Fruit fly (Drosophila melanogaster): Measurements from ENCODE around the gene CG7497.

CG7497 gene

dm6 chr3L:17653701-17654667 is 20.7 kb downstream of the CG7497 start, which contains the start of the genes Krn, Ndfip and CG7484:
Gene Krn, minus strand, starts transcription at chr3L:17654280.
Gene Ndfip, minus strand, starts transcription at chr3L:17654280.
Gene CG7484, plus strand, starts transcription at chr3L:17654617.
- TF ChIP-seq GATAd (GFP tag; optimal IDR thresholded peaks at IDR 0.05) (peak; percentile 79), ey (GFP tag; optimal IDR thresholded peaks at IDR 0.05) (peak; percentile 85), br (GFP tag; optimal IDR thresholded peaks at IDR 0.05) (peak; percentile 78), fru (GFP tag; optimal IDR thresholded peaks at IDR 0.05) (peak; percentile 86), lola (GFP tag; optimal IDR thresholded peaks at IDR 0.05) (no peak), Sp1 (GFP tag; optimal IDR thresholded peaks at IDR 0.05) (peak; percentile 91), CrebA (GFP tag; optimal IDR thresholded peaks at IDR 0.05; ENCODE audit: borderline replicate concordance) (no peak), h (GFP tag; optimal IDR thresholded peaks at IDR 0.05) (peak; percentile 91), N (GFP tag; optimal IDR thresholded peaks at IDR 0.05) (no peak), HLH106 (tag; optimal IDR thresholded peaks at IDR 0.05) (peak; percentile 95), tai (GFP tag; optimal IDR thresholded peaks at IDR 0.05) (peak; percentile 90), Vsx2 (GFP tag; optimal IDR thresholded peaks at IDR 0.05; ENCODE audit: partially characterized antibody) (no peak), Rel (GFP tag; optimal IDR thresholded peaks at IDR 0.05) (peak; percentile 1), Rel (tag; optimal IDR thresholded peaks at IDR 0.05) (peak; percentile 71), Hr83 (GFP tag; optimal IDR thresholded peaks at IDR 0.05; ENCODE audit: poor library complexity, severe bottlenecking) (peak; percentile 81), CG32264 (GFP tag; optimal IDR thresholded peaks at IDR 0.05) (peak; percentile 26), CG9705 (GFP tag; optimal IDR thresholded peaks at IDR 0.05) (peak; percentile 90), usp (GFP tag; optimal IDR thresholded peaks at IDR 0.05) (no peak), rgr (GFP tag; optimal IDR thresholded peaks at IDR 0.05) (peak; percentile 91), Mio (GFP tag; optimal IDR thresholded peaks at IDR 0.05) (no peak), Abd-B (GFP tag; optimal IDR thresholded peaks at IDR 0.05) (no peak), Hnf4 (GFP tag; optimal IDR thresholded peaks at IDR 0.05) (peak; percentile 88), Dif (GFP tag; optimal IDR thresholded peaks at IDR 0.05; ENCODE audit: partially characterized antibody) (no peak), dmrt93B (GFP tag; optimal IDR thresholded peaks at IDR 0.05) (peak; percentile 89), foxo (GFP tag; optimal IDR thresholded peaks at IDR 0.05) (peak in 1 of 2 experiments; percentile 93), jim (GFP tag; optimal IDR thresholded peaks at IDR 0.05) (no peak), Jra (GFP tag; optimal IDR thresholded peaks at IDR 0.05) (peak; percentile 74), dl (GFP tag; optimal IDR thresholded peaks at IDR 0.05; ENCODE audit: insufficient read depth in 1 of 2, partially characterized antibody in 2 of 2) (no peak), Dfd (GFP tag; optimal IDR thresholded peaks at IDR 0.05) (peak; percentile 50), brk (GFP tag; optimal IDR thresholded peaks at IDR 0.05) (peak; percentile 82), dsf (GFP tag; optimal IDR thresholded peaks at IDR 0.05; ENCODE audit: borderline replicate concordance) (peak; percentile 78), woc (GFP tag; optimal IDR thresholded peaks at IDR 0.05) (peak; percentile 89), sage (GFP tag; optimal IDR thresholded peaks at IDR 0.05) (peak; percentile 39), Myc (optimal IDR thresholded peaks at IDR 0.05) (no peak), sv (GFP tag; optimal IDR thresholded peaks at IDR 0.05) (peak; percentile 68), OdsH (GFP tag; optimal IDR thresholded peaks at IDR 0.05) (peak; percentile 76), psq (GFP tag; optimal IDR thresholded peaks at IDR 0.05) (peak; percentile 80), pan (optimal IDR thresholded peaks at IDR 0.05) (no peak), Hr78 (GFP tag; optimal IDR thresholded peaks at IDR 0.05) (no peak)

- no peak for TF ChIP-seq ey (GFP tag; optimal IDR thresholded peaks at IDR 0.05)
- TF ChIP-seq dl (GFP tag; optimal IDR thresholded peaks at IDR 0.05; ENCODE audit: insufficient read depth in 1 of 2, partially characterized antibody in 2 of 2): no peak
- no peak for TF ChIP-seq usp (GFP tag; optimal IDR thresholded peaks at IDR 0.05)
Observed at dm6 chr3L:17654668-17655050, 21.4 kb downstream of the CG7497 start.

All from whole organism, wandering third instar larva.